Worm (Caenorhabditis elegans) whole organism, young adult: ENCODE data around the gene Y32H12A.8.

Experiments used
- C06A6.2 ChIP-seq: fragments of 200-800 bp; sonication (Bioruptor generic); conservative IDR thresholded peaks from 2 replicates; pipeline ENCODE4 v1.3.6; 2022; ENCODE audit warnings: missing genetic modification characterization, missing compliant biosample characterization
- F22D6.2 ChIP-seq: sonication (generic microtip); optimal IDR thresholded peaks from 2 replicates; lab custom pipeline; 2016; ENCODE audit warnings: mild to moderate bottlenecking, missing genetic modification characterization, missing compliant biosample characterization
- F23B12.7 ChIP-seq: sonication (generic microtip); optimal IDR thresholded peaks from 2 replicates; lab custom pipeline; 2017; ENCODE audit warnings: missing genetic modification characterization, mild to moderate bottlenecking, missing compliant biosample characterization, antibody characterized with exemption, moderate library complexity; ENCODE audit not compliant: insufficient read depth
- F39B2.1 ChIP-seq: fragments of 200-800 bp; sonication (Bioruptor generic); IDR thresholded peaks from 2 replicates; pipeline ENCODE4 v1.3.6; 2022; ENCODE audit warnings: missing genetic modification reagents, missing genetic modification characterization, missing compliant biosample characterization
- F52B5.7 ChIP-seq: sonication (generic microtip); optimal IDR thresholded peaks from 2 replicates; lab custom pipeline; 2016; ENCODE audit warnings: mild to moderate bottlenecking, missing genetic modification characterization, missing compliant biosample characterization
- F55B11.4 ChIP-seq: sonication (generic microtip); optimal IDR thresholded peaks from 2 replicates; lab custom pipeline; 2016; ENCODE audit warnings: missing compliant biosample characterization, missing genetic modification characterization, borderline replicate concordance; ENCODE audit not compliant: insufficient read depth
- T07F8.4 ChIP-seq: sonication (generic microtip); optimal IDR thresholded peaks from 2 replicates; lab custom pipeline; 2016; ENCODE audit warnings: mild to moderate bottlenecking, missing genetic modification characterization, moderate library complexity, missing compliant biosample characterization
- Y56A3A.18 ChIP-seq: fragments of 200-800 bp; sonication (Bioruptor generic); IDR thresholded peaks from 2 replicates; pipeline ENCODE4 v1.3.6; 2022; ENCODE audit warnings: missing genetic modification reagents, missing genetic modification characterization, missing compliant biosample characterization
- Y79H2A.3 ChIP-seq: fragments of 200-800 bp; sonication (Bioruptor generic); conservative IDR thresholded peaks from 2 replicates; pipeline ENCODE4 v1.3.6; 2022; ENCODE audit warnings: missing genetic modification reagents, missing genetic modification characterization, missing compliant biosample characterization
- ZK185.1 ChIP-seq: sonication (generic microtip); optimal IDR thresholded peaks from 2 replicates; lab custom pipeline; 2016; ENCODE audit warnings: mild to moderate bottlenecking, missing genetic modification characterization, missing compliant biosample characterization; ENCODE audit not compliant: poor library complexity, severe bottlenecking
- aptf-3 ChIP-seq: fragments of 200-800 bp; sonication (Bioruptor generic); IDR thresholded peaks from 2 replicates; pipeline ENCODE4 v1.3.6; 2022; ENCODE audit warnings: missing genetic modification characterization, missing compliant biosample characterization
- attf-3 ChIP-seq: fragments of 200-800 bp; sonication (Bioruptor generic); conservative IDR thresholded peaks from 2 replicates; pipeline ENCODE4 v1.3.6; 2022; ENCODE audit warnings: missing genetic modification reagents, missing genetic modification characterization, missing compliant biosample characterization
- cebp-1 ChIP-seq, 2 experiments: fragments of 200-800 bp in 1 of 2; sonication (Bioruptor generic) in 1 of 2; sonication (generic microtip) in 1 of 2; IDR thresholded peaks in 1 of 2; optimal IDR thresholded peaks in 1 of 2; 2 replicates each; pipeline versions ENCODE4 v1.3.6 to Lab custom; 2017 to 2022; ENCODE audit warnings: missing compliant biosample characterization in 2 of 2, missing genetic modification characterization in 2 of 2, mild to moderate bottlenecking in 1 of 2, missing genetic modification reagents in 1 of 2, moderate library complexity in 1 of 2
- chd-7 ChIP-seq: sonication (generic microtip); optimal IDR thresholded peaks from 2 replicates; lab custom pipeline; 2016; ENCODE audit warnings: mild to moderate bottlenecking, missing genetic modification characterization, moderate library complexity, missing compliant biosample characterization
- dpff-1 ChIP-seq: sonication (generic microtip); optimal IDR thresholded peaks from 2 replicates; lab custom pipeline; 2017; ENCODE audit warnings: mild to moderate bottlenecking, missing genetic modification characterization, missing compliant biosample characterization
- egl-18 ChIP-seq: fragments of 200-800 bp; sonication (Bioruptor generic); IDR thresholded peaks from 2 replicates; pipeline ENCODE4 v1.3.6; 2022; ENCODE audit warnings: missing genetic modification reagents, missing genetic modification characterization, missing compliant biosample characterization
- hlh-12 ChIP-seq: sonication (generic microtip); optimal IDR thresholded peaks from 2 replicates; lab custom pipeline; 2016; ENCODE audit warnings: missing genetic modification characterization, missing compliant biosample characterization
- hmg-20 ChIP-seq: fragments of 200-800 bp; sonication (Bioruptor generic); IDR thresholded peaks from 2 replicates; pipeline ENCODE4 v1.3.6; 2022; ENCODE audit warnings: missing genetic modification reagents, missing genetic modification characterization, missing compliant biosample characterization
- let-607 ChIP-seq, 2 experiments: fragments of 200-800 bp in 1 of 2; sonication (Bioruptor generic) in 1 of 2; sonication (generic microtip) in 1 of 2; optimal IDR thresholded peaks; 2 replicates each; lab custom pipeline; 2016 to 2018; ENCODE audit warnings: mild to moderate bottlenecking in 2 of 2, missing compliant biosample characterization in 2 of 2, missing genetic modification characterization in 2 of 2, moderate library complexity in 2 of 2, missing genotype in 1 of 2
- lir-1 ChIP-seq: fragments of 200-800 bp; sonication (Bioruptor generic); conservative IDR thresholded peaks from 2 replicates; pipeline ENCODE4 v1.3.6; 2022; ENCODE audit warnings: missing genetic modification reagents, missing genetic modification characterization, missing compliant biosample characterization
- nfya-1 ChIP-seq: sonication (generic microtip); optimal IDR thresholded peaks from 2 replicates; lab custom pipeline; 2017; ENCODE audit warnings: antibody characterized with exemption, missing compliant biosample characterization, missing genetic modification characterization, borderline replicate concordance; ENCODE audit not compliant: insufficient read depth
- rcor-1 ChIP-seq: fragments of 200-800 bp; sonication (Bioruptor generic); IDR thresholded peaks from 2 replicates; pipeline ENCODE4 v1.3.6; 2022; ENCODE audit warnings: missing genetic modification reagents, missing genetic modification characterization, missing compliant biosample characterization
- rpc-1 ChIP-seq, 2 experiments: fragments of 150-350 bp in 1 of 2; sonication (generic microtip) in 1 of 2; optimal IDR thresholded peaks; 2 replicates each; lab custom pipeline; 2014 to 2018; ENCODE audit warnings: missing biosample characterization in 1 of 2, missing genetic modification characterization in 1 of 2, missing genetic modification reagents in 1 of 2, missing genotype in 1 of 2
- somi-1 ChIP-seq: fragments of 200-800 bp; sonication (Bioruptor generic); optimal IDR thresholded peaks from 2 replicates; lab custom pipeline; 2018; ENCODE audit warnings: mild to moderate bottlenecking, missing genetic modification characterization, missing compliant biosample characterization
- tbp1 ChIP-seq: fragments of 200-800 bp; sonication (Bioruptor generic); optimal IDR thresholded peaks from 2 replicates; lab custom pipeline; 2018; ENCODE audit warnings: mild to moderate bottlenecking, missing genetic modification characterization, missing compliant biosample characterization
- zfh-2 ChIP-seq: fragments of 200-800 bp; sonication (Bioruptor generic); conservative IDR thresholded peaks from 2 replicates; pipeline ENCODE4 v1.3.6; 2022; ENCODE audit warnings: missing genetic modification reagents, missing genetic modification characterization, missing compliant biosample characterization
- ztf-26 ChIP-seq: sonication (generic microtip); optimal IDR thresholded peaks from 2 replicates; lab custom pipeline; 2017; ENCODE audit warnings: missing genetic modification characterization, missing compliant biosample characterization

Y32H12A.8 gene

ce11 chrIII:5343555-5343954, 62.3 kb downstream of the Y32H12A.8 start:
- no peak for TF ChIP-seq Y79H2A.3 (GFP tag; lab: Robert Waterston, UW)

DNA sequence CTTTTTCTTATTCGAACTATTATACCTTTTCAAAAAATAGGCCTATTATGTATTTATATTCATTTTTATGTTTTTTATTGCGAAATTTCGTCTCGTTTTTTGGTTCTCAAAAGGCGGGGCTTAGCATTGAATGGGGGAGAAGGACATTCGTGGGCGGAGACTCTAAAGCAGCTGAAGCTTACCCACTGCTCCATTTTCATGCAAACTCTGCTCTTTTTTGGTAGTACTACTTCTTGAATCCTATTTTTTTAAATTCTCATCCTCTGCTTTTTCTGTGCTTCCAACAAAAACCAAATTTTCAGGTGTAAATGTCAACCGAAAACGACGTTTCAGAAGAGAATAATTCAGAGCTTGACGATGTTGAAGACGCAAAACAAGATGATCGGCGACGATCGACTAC, 64.5 kb downstream of the Y32H12A.8 start, which contains the start of gene ZK121.2:
Gene ZK121.2, plus strand, starts transcription at position 301 of the 400 bp plus-strand sequence.
- no peak for TF ChIP-seq cebp-1 (GFP tag; IDR thresholded peaks at IDR 0.05; lab: Robert Waterston, UW)
- peak; percentile 49 for TF ChIP-seq cebp-1 (tag; optimal IDR thresholded peaks at IDR 0.05; lab: Kevin White, UChicago)
- no peak for TF ChIP-seq T07F8.4 (tag; lab: Kevin White, UChicago)

DNA sequence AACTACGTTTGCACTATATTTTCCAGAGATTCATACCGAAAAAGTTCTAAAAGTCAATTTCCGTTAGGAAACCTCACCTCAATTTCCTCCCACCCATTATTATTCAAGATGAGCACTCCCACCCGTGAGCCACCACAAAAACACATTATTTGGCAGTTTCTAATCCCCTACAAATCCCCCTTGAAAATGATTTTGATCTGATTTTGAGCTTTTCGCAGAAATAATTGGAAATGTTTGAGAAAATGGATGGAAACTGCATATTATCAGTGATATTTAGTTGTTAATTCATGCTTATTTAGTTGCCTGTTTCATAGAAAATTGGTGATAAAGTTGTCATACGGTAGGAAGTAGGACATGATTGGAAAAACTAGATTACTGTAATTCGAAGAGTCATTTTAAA, 65.3 kb downstream of the Y32H12A.8 start:
- no peak for TF ChIP-seq ztf-26
- no peak for TF ChIP-seq rcor-1 (GFP tag; lab: Robert Waterston, UW)
- TF ChIP-seq lir-1: no peak
- no peak for TF ChIP-seq F39B2.1
- TF ChIP-seq dpff-1: no peak
- no peak for TF ChIP-seq chd-7
- no peak for TF ChIP-seq nfya-1 (tag; lab: Kevin White, UChicago)
- no peak for TF ChIP-seq egl-18 (GFP tag; lab: Robert Waterston, UW)
- TF ChIP-seq tbp1 (GFP tag; lab: Kevin White, UChicago): no peak
- no peak for TF ChIP-seq hmg-20 (GFP tag; lab: Robert Waterston, UW)

- TF ChIP-seq F22D6.2 (tag; lab: Kevin White, UChicago) (no peak), hlh-12 (tag; lab: Kevin White, UChicago) (no peak), Y56A3A.18 (GFP tag; lab: Robert Waterston, UW) (no peak), cebp-1 (GFP tag; IDR thresholded peaks at IDR 0.05; lab: Robert Waterston, UW) (no peak), cebp-1 (tag; optimal IDR thresholded peaks at IDR 0.05; lab: Kevin White, UChicago) (no peak), rpc-1 (optimal IDR thresholded peaks at IDR 0.05; lab: Kevin White, UChicago) (no peak), rpc-1 (tag; optimal IDR thresholded peaks at IDR 0.05; lab: Kevin White, UChicago) (no peak), somi-1 (no peak), aptf-3 (GFP tag; lab: Robert Waterston, UW) (no peak), C06A6.2 (GFP tag; lab: Robert Waterston, UW) (no peak), attf-3 (GFP tag; lab: Robert Waterston, UW) (no peak), F55B11.4 (tag; lab: Kevin White, UChicago) (no peak), zfh-2 (GFP tag; lab: Robert Waterston, UW) (no peak), ZK185.1 (tag; lab: Kevin White, UChicago) (no peak), F52B5.7 (tag; lab: Kevin White, UChicago) (no peak), let-607 (tag; optimal IDR thresholded peaks at IDR 0.05; lab: Kevin White, UChicago) (no peak), F23B12.7 (tag; lab: Kevin White, UChicago) (no peak)
These were observed 67.0 kb downstream of the Y32H12A.8 start for ce11 chrIII:5338787-5339186.
